Fruit fly (Drosophila melanogaster) S2 (cell line): ENCODE measurements around the gene Hmgcr.

Experiments used
- CG8478 ChIP-seq: fragments of >200 bp; optimal IDR thresholded peaks from 2 replicates; lab custom pipeline; 2018
- CTCF ChIP-seq, 2 experiments: fragments of >200 bp; optimal IDR thresholded peaks; 2 replicates each; lab custom pipeline; 2018

DNA sequence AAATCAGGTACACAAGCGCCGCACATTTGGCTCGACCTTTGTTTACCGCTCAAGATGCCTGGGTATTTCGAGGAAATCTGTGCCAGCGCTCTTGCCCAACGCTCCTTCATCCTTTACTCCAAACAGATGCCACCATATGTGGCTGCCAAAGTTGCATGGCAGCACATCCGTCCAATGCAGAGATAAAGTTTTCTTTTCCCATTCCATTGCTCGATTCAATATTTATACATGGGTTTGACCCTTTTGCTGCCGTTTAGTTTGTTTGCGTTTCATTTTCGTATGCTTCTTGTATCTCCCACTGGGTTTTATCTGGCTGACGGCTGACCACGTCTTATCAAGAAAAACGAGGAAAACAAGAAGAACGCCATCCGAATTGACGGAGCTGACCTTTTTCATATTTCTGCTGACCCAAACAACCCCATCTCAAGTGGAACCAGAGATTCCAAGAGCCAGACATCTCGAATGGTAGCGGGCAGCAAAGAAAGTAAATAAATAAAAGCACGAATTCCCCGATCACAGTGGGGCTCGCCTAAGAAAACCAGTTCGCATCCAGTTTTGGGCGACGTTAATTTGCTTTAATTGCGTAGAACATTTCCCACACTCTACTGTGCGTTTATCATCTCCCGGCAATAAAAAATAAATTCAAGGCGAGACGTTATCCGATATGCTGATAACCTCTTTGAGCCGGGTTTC, 57.5 kb downstream of the Hmgcr start:
- TF ChIP-seq CG8478 (lab: Kevin White, UChicago): no peak
- TF ChIP-seq CTCF (optimal IDR thresholded peaks at IDR 0.05; lab: Kevin White, UChicago): no peak
